Worm (Caenorhabditis elegans) whole organism, late embryonic: Measurements from ENCODE around the gene mdf-1.

ENCODE experiments used
- ceh-22 ChIP-seq: sonication (generic microtip); optimal IDR thresholded peaks from 2 replicates; lab custom pipeline; 2017; ENCODE audit warnings: missing biosample characterization, missing genetic modification characterization
- hlh-8 ChIP-seq: sonication (generic microtip); optimal IDR thresholded peaks from 2 replicates; lab custom pipeline; 2016; ENCODE audit warnings: missing genotype, missing genetic modification characterization, missing compliant biosample characterization
- pha-4 ChIP-seq: fragments of 150-350 bp; optimal IDR thresholded peaks from 2 replicates; lab custom pipeline; 2018; ENCODE audit warnings: missing biosample characterization, missing genetic modification reagents, missing genetic modification characterization
- pros-1 ChIP-seq: fragments of 150-350 bp; optimal IDR thresholded peaks from 2 replicates; lab custom pipeline; 2014; ENCODE audit warnings: missing biosample characterization, missing genetic modification reagents, missing genetic modification characterization

ce11 chrV:9524099-9524498, 19.9 kb downstream of the mdf-1 start, which contains the start of gene C50F4.9:
- no peak for TF ChIP-seq ceh-22 (tag; lab: Kevin White, UChicago)
- no peak for TF ChIP-seq hlh-8 (tag; lab: Kevin White, UChicago)
- no peak for TF ChIP-seq pros-1 (tag; lab: Kevin White, UChicago)
- TF ChIP-seq pha-4 (tag; lab: Kevin White, UChicago): no peak
